Worm (Caenorhabditis elegans) whole organism, L4 larva: ENCODE data around the gene K08D10.11.

Experiments
- D1046.2 ChIP-seq: fragments of 200-800 bp; sonication (Bioruptor generic); IDR thresholded peaks from 2 replicates; pipeline ENCODE4 v1.3.6; 2022; ENCODE audit warnings: missing genetic modification characterization, missing compliant biosample characterization
- F26F4.8 ChIP-seq: fragments of 200-800 bp; sonication (Bioruptor generic); conservative IDR thresholded peaks from 2 replicates; pipeline ENCODE4 v1.3.6; 2022; ENCODE audit warnings: missing genetic modification characterization, missing compliant biosample characterization
- R02D3.7 ChIP-seq: fragments of 150-350 bp; sonication (generic microtip); optimal IDR thresholded peaks from 3 replicates; lab custom pipeline; 2014; ENCODE audit warnings: missing biosample characterization, missing genetic modification characterization
- Y48G9A.11 ChIP-seq: fragments of 200-800 bp; sonication (Bioruptor generic); IDR thresholded peaks from 2 replicates; pipeline ENCODE4 v1.3.6; 2022; ENCODE audit warnings: missing genetic modification reagents, missing genetic modification characterization, missing compliant biosample characterization
- Y5F2A.4 ChIP-seq: fragments of 200-800 bp; sonication (Bioruptor generic); optimal IDR thresholded peaks from 2 replicates; lab custom pipeline; 2018; ENCODE audit warnings: mild to moderate bottlenecking, missing genetic modification characterization, missing compliant biosample characterization
- aly-2 ChIP-seq: sonication (generic microtip); optimal IDR thresholded peaks from 2 replicates; lab custom pipeline; 2018; ENCODE audit warnings: missing biosample characterization, missing genetic modification characterization
- arid-1 ChIP-seq: fragments of 200-800 bp; sonication (Bioruptor generic); conservative IDR thresholded peaks from 2 replicates; pipeline ENCODE4 v1.3.6; 2022; ENCODE audit warnings: missing genetic modification reagents, missing genetic modification characterization, missing compliant biosample characterization
- attf-4 ChIP-seq: sonication (generic microtip); optimal IDR thresholded peaks from 3 replicates; lab custom pipeline; 2017; ENCODE audit warnings: missing biosample characterization, missing genetic modification characterization
- ceh-20 ChIP-seq: fragments of 200-800 bp; sonication (Bioruptor generic); IDR thresholded peaks from 2 replicates; pipeline ENCODE4 v1.3.6; 2022; ENCODE audit warnings: missing genetic modification reagents, missing genetic modification characterization, missing compliant biosample characterization
- ceh-28 ChIP-seq: fragments of 150-350 bp; optimal IDR thresholded peaks from 2 replicates; lab custom pipeline; 2014; ENCODE audit warnings: missing biosample characterization, missing genetic modification reagents, missing genetic modification characterization
- cey-2 ChIP-seq: sonication (generic microtip); optimal IDR thresholded peaks from 3 replicates; lab custom pipeline; 2017; ENCODE audit warnings: missing genetic modification characterization, mild to moderate bottlenecking, missing compliant biosample characterization, antibody characterized with exemption, borderline replicate concordance; ENCODE audit not compliant: insufficient read depth
- ctbp-1 ChIP-seq: fragments of 200-800 bp; sonication (Bioruptor generic); IDR thresholded peaks from 2 replicates; pipeline ENCODE4 v1.3.6; 2022; ENCODE audit warnings: missing genetic modification reagents, missing genetic modification characterization, missing compliant biosample characterization
- dmd-9 ChIP-seq: fragments of 200-800 bp; sonication (Bioruptor generic); IDR thresholded peaks from 2 replicates; pipeline ENCODE4 v1.3.6; 2022; ENCODE audit warnings: missing genetic modification reagents, missing genetic modification characterization, missing compliant biosample characterization
- dpl-1 ChIP-seq: fragments of 150-350 bp; optimal IDR thresholded peaks from 2 replicates; lab custom pipeline; 2014; ENCODE audit warnings: missing biosample characterization, missing genetic modification reagents, missing genetic modification characterization
- dve-1 ChIP-seq: sonication (generic microtip); optimal IDR thresholded peaks from 2 replicates; lab custom pipeline; 2017; ENCODE audit warnings: antibody characterized with exemption, mild to moderate bottlenecking, missing genetic modification characterization, missing compliant biosample characterization; ENCODE audit not compliant: insufficient read depth
- egl-27 ChIP-seq: sonication (generic microtip); optimal IDR thresholded peaks from 3 replicates; lab custom pipeline; 2017; ENCODE audit warnings: missing biosample characterization, missing genetic modification reagents, missing genetic modification characterization
- egl-43 ChIP-seq: fragments of 200-800 bp; sonication (Bioruptor generic); IDR thresholded peaks from 2 replicates; pipeline ENCODE4 v1.3.6; 2022; ENCODE audit warnings: missing genetic modification reagents, missing genetic modification characterization, missing compliant biosample characterization
- fkh-10 ChIP-seq: fragments of 150-350 bp; optimal IDR thresholded peaks from 2 replicates; lab custom pipeline; 2014; ENCODE audit warnings: missing biosample characterization, missing genetic modification reagents, missing genetic modification characterization
- fos-1 ChIP-seq: fragments of 150-350 bp; optimal IDR thresholded peaks from 2 replicates; lab custom pipeline; 2014; ENCODE audit warnings: missing biosample characterization, missing genetic modification characterization
- gei-8 ChIP-seq: fragments of 200-800 bp; sonication (Bioruptor generic); optimal IDR thresholded peaks from 2 replicates; lab custom pipeline; 2018; ENCODE audit warnings: mild to moderate bottlenecking, missing genetic modification characterization, missing compliant biosample characterization
- hmg-1.1 ChIP-seq: fragments of 200-800 bp; sonication (Bioruptor generic); IDR thresholded peaks from 2 replicates; pipeline ENCODE4 v1.3.6; 2022; ENCODE audit warnings: missing genetic modification reagents, missing genetic modification characterization, missing compliant biosample characterization
- jun-1 ChIP-seq: fragments of 150-350 bp; optimal IDR thresholded peaks from 2 replicates; lab custom pipeline; 2014; ENCODE audit warnings: missing biosample characterization, missing genetic modification reagents, missing genetic modification characterization
- lim-7 ChIP-seq: fragments of 200-800 bp; sonication (Bioruptor generic); IDR thresholded peaks from 2 replicates; pipeline ENCODE4 v1.3.6; 2022; ENCODE audit warnings: missing genetic modification characterization, missing compliant biosample characterization
- lin-15B ChIP-seq: fragments of 150-350 bp; sonication (generic microtip); optimal IDR thresholded peaks from 3 replicates; lab custom pipeline; 2014; ENCODE audit warnings: missing biosample characterization, missing genetic modification characterization
- lin-29 ChIP-seq: fragments of 200-800 bp; sonication (Bioruptor generic); IDR thresholded peaks from 2 replicates; pipeline ENCODE4 v1.3.6; 2022; ENCODE audit warnings: missing genetic modification reagents, missing genetic modification characterization, missing compliant biosample characterization
- madf-9 ChIP-seq: fragments of 200-800 bp; sonication (Bioruptor generic); conservative IDR thresholded peaks from 2 replicates; pipeline ENCODE4 v1.3.6; 2022; ENCODE audit warnings: missing genetic modification reagents, missing genetic modification characterization, missing compliant biosample characterization
- mep-1 ChIP-seq: fragments of 150-350 bp; sonication (generic microtip); optimal IDR thresholded peaks from 3 replicates; lab custom pipeline; 2014; ENCODE audit warnings: missing biosample characterization, missing genetic modification characterization
- mxl-2 ChIP-seq: fragments of 200-800 bp; sonication (Bioruptor generic); conservative IDR thresholded peaks from 2 replicates; pipeline ENCODE4 v1.3.6; 2022; ENCODE audit warnings: missing genetic modification reagents, missing genetic modification characterization, missing compliant biosample characterization
- nhr-102 ChIP-seq: sonication (generic microtip); optimal IDR thresholded peaks from 2 replicates; lab custom pipeline; 2016; ENCODE audit warnings: mild to moderate bottlenecking, missing genetic modification characterization, moderate library complexity, missing compliant biosample characterization
- nhr-11 ChIP-seq: fragments of 150-350 bp; optimal IDR thresholded peaks from 2 replicates; lab custom pipeline; 2014; ENCODE audit warnings: missing biosample characterization, missing genetic modification characterization
- nhr-111 ChIP-seq: fragments of 200-800 bp; sonication (Bioruptor generic); optimal IDR thresholded peaks from 2 replicates; lab custom pipeline; 2018; ENCODE audit warnings: mild to moderate bottlenecking, missing genetic modification characterization, missing compliant biosample characterization
- nhr-25 ChIP-seq: sonication (generic microtip); optimal IDR thresholded peaks from 2 replicates; lab custom pipeline; 2017; ENCODE audit warnings: missing genetic modification characterization, mild to moderate bottlenecking, missing compliant biosample characterization, antibody characterized with exemption, moderate library complexity, borderline replicate concordance; ENCODE audit not compliant: insufficient read depth
- nhr-28 ChIP-seq: fragments of 150-350 bp; optimal IDR thresholded peaks from 2 replicates; lab custom pipeline; 2014; ENCODE audit warnings: missing biosample characterization, missing genetic modification characterization
- nhr-42 ChIP-seq: fragments of 200-800 bp; sonication (Bioruptor generic); IDR thresholded peaks from 2 replicates; pipeline ENCODE4 v1.3.6; 2022; ENCODE audit warnings: missing genetic modification characterization, missing compliant biosample characterization
- nhr-48 ChIP-seq: sonication (generic microtip); optimal IDR thresholded peaks from 2 replicates; lab custom pipeline; 2016; ENCODE audit warnings: mild to moderate bottlenecking, missing genetic modification characterization, missing compliant biosample characterization
- nhr-77 ChIP-seq: fragments of 150-350 bp; optimal IDR thresholded peaks from 2 replicates; lab custom pipeline; 2014; ENCODE audit warnings: missing biosample characterization, missing genetic modification characterization
- pha-4 ChIP-seq, 2 experiments: fragments of 150-350 bp in 1 of 2; fragments of 200-800 bp in 1 of 2; sonication (Bioruptor generic) in 1 of 2; IDR thresholded peaks in 1 of 2; optimal IDR thresholded peaks in 1 of 2; 2 replicates each; pipeline versions ENCODE4 v1.3.6 to Lab custom; 2014 to 2022; ENCODE audit warnings: missing genetic modification characterization in 2 of 2, missing genetic modification reagents in 2 of 2, missing biosample characterization in 1 of 2, missing compliant biosample characterization in 1 of 2
- pqm-1 ChIP-seq: sonication (generic microtip); optimal IDR thresholded peaks from 2 replicates; lab custom pipeline; 2017; ENCODE audit warnings: missing biosample characterization, missing genetic modification characterization
- snpc-4 ChIP-seq: fragments of 150-350 bp; optimal IDR thresholded peaks from 2 replicates; lab custom pipeline; 2014; ENCODE audit warnings: missing biosample characterization, missing genetic modification characterization
- spr-1 ChIP-seq: sonication (generic microtip); optimal IDR thresholded peaks from 2 replicates; lab custom pipeline; 2016; ENCODE audit warnings: mild to moderate bottlenecking, missing genetic modification characterization, missing compliant biosample characterization
- spr-3 ChIP-seq: fragments of 200-800 bp; sonication (Bioruptor generic); optimal IDR thresholded peaks from 2 replicates; lab custom pipeline; 2018; ENCODE audit warnings: mild to moderate bottlenecking, missing genetic modification characterization, missing compliant biosample characterization
- tag-97 ChIP-seq: fragments of 200-800 bp; sonication (Bioruptor generic); IDR thresholded peaks from 2 replicates; pipeline ENCODE4 v1.3.6; 2022; ENCODE audit warnings: missing genetic modification characterization, missing compliant biosample characterization
- tra-1 ChIP-seq: fragments of 200-800 bp; sonication (Bioruptor generic); IDR thresholded peaks from 2 replicates; pipeline ENCODE4 v1.3.6; 2022; ENCODE audit warnings: missing genetic modification reagents, missing genetic modification characterization, missing compliant biosample characterization
- unc-39 ChIP-seq: sonication (generic microtip); optimal IDR thresholded peaks from 2 replicates; lab custom pipeline; 2017; ENCODE audit warnings: missing biosample characterization, missing genetic modification characterization
- vab-7 ChIP-seq: fragments of 200-800 bp; sonication (Bioruptor generic); IDR thresholded peaks from 2 replicates; pipeline ENCODE4 v1.3.6; 2022; ENCODE audit warnings: missing genetic modification reagents, missing genetic modification characterization, missing compliant biosample characterization
- zag-1 ChIP-seq: fragments of 150-350 bp; optimal IDR thresholded peaks from 2 replicates; lab custom pipeline; 2014; ENCODE audit warnings: missing biosample characterization, missing genetic modification characterization
- zfp-3 ChIP-seq: fragments of 200-800 bp; sonication (Bioruptor generic); conservative IDR thresholded peaks from 2 replicates; pipeline ENCODE4 v1.3.6; 2022; ENCODE audit warnings: missing genetic modification reagents, missing genetic modification characterization, missing compliant biosample characterization
- zip-11 ChIP-seq: fragments of 200-800 bp; sonication (Bioruptor generic); IDR thresholded peaks from 2 replicates; pipeline ENCODE4 v1.3.6; 2022; ENCODE audit warnings: missing genetic modification characterization, missing compliant biosample characterization
- zip-2 ChIP-seq: fragments of 150-350 bp; optimal IDR thresholded peaks from 2 replicates; lab custom pipeline; 2014; ENCODE audit warnings: missing biosample characterization, missing genetic modification characterization

Gene K08D10.11

ce11 chrIV:4172242-4172641, 13.8 kb downstream of the K08D10.11 start:
- TF ChIP-seq egl-27 (tag; lab: Kevin White, UChicago) (no peak), attf-4 (tag; lab: Kevin White, UChicago) (no peak), spr-1 (tag; lab: Kevin White, UChicago) (no peak), fkh-10 (GFP tag; lab: Kevin White, UChicago) (no peak), unc-39 (tag; lab: Kevin White, UChicago) (no peak), R02D3.7 (no peak), hmg-1.1 (GFP tag; lab: Robert Waterston, UW) (no peak), tra-1 (no peak), ceh-28 (tag; lab: Kevin White, UChicago) (peak; percentile 52), dpl-1 (GFP tag; lab: Kevin White, UChicago) (no peak), lim-7 (GFP tag; lab: Robert Waterston, UW) (0 out of 2 replicates have a peak, but pooled peaks have one; percentile 28), ceh-20 (GFP tag; lab: Robert Waterston, UW) (no peak), D1046.2 (no peak), nhr-48 (tag; lab: Kevin White, UChicago) (no peak), nhr-102 (no peak)
- TF ChIP-seq, all 104 proteins: peak for 2

ce11 chrIV:4171531-4172163, 14.4 kb downstream of the K08D10.11 start, which contains the start of the genes K08D10.13 and rnp-2:
K08D10.13 (minus strand) TSS chrIV:4171581.
rnp-2 (plus strand) TSS chrIV:4172076.
- no peak for TF ChIP-seq zfp-3 (GFP tag; lab: Robert Waterston, UW)
- no peak for TF ChIP-seq nhr-77 (tag; lab: Kevin White, UChicago)
- no peak for TF ChIP-seq nhr-111 (GFP tag; lab: Kevin White, UChicago)
- no peak for TF ChIP-seq pha-4 (GFP tag; IDR thresholded peaks at IDR 0.05; lab: Robert Waterston, UW)
- TF ChIP-seq pha-4 (tag; optimal IDR thresholded peaks at IDR 0.05; lab: Kevin White, UChicago): no peak
- TF ChIP-seq egl-43 (GFP tag; lab: Robert Waterston, UW): no peak
- TF ChIP-seq dve-1 (tag; lab: Kevin White, UChicago): no peak
- TF ChIP-seq jun-1 (tag; lab: Kevin White, UChicago): no peak
- no peak for TF ChIP-seq aly-2 (tag; lab: Kevin White, UChicago)
- TF ChIP-seq tag-97 (GFP tag; lab: Robert Waterston, UW): no peak
- TF ChIP-seq zag-1 (tag; lab: Kevin White, UChicago): no peak
- no peak for TF ChIP-seq lin-15B
- TF ChIP-seq spr-3 (GFP tag; lab: Kevin White, UChicago): no peak
- TF ChIP-seq madf-9: no peak
- TF ChIP-seq zip-11 (GFP tag; lab: Robert Waterston, UW): no peak
- TF ChIP-seq Y48G9A.11: no peak; the same call in 1 of the 2 replicates
- TF ChIP-seq snpc-4 (tag; lab: Kevin White, UChicago): no peak
- peak; percentile 9 for TF ChIP-seq nhr-28 (tag; lab: Kevin White, UChicago)
- no peak for TF ChIP-seq vab-7 (GFP tag; lab: Robert Waterston, UW)
- no peak for TF ChIP-seq lin-29
- TF ChIP-seq ceh-28 (tag; lab: Kevin White, UChicago): no peak
- TF ChIP-seq nhr-25 (tag; lab: Kevin White, UChicago): no peak
- no peak for TF ChIP-seq arid-1
- no peak for TF ChIP-seq mep-1 (tag; lab: Kevin White, UChicago)
- no peak for TF ChIP-seq gei-8 (GFP tag; lab: Kevin White, UChicago)
- no peak for TF ChIP-seq ceh-20 (GFP tag; lab: Robert Waterston, UW)
- no peak for TF ChIP-seq zip-2 (tag; lab: Kevin White, UChicago)
- TF ChIP-seq mxl-2: no peak
- no peak for TF ChIP-seq nhr-11 (tag; lab: Kevin White, UChicago)
- TF ChIP-seq F26F4.8 (GFP tag; lab: Robert Waterston, UW): no peak
- no peak for TF ChIP-seq pqm-1
- TF ChIP-seq Y5F2A.4 (GFP tag; lab: Kevin White, UChicago): no peak
- no peak for TF ChIP-seq fos-1 (tag; lab: Kevin White, UChicago)
- no peak for TF ChIP-seq dmd-9 (GFP tag; lab: Robert Waterston, UW)
- no peak for TF ChIP-seq nhr-102
- no peak for TF ChIP-seq cey-2 (tag; lab: Kevin White, UChicago)
- TF ChIP-seq ctbp-1 (GFP tag; lab: Robert Waterston, UW): no peak
- no peak for TF ChIP-seq attf-4 (tag; lab: Kevin White, UChicago)
- TF ChIP-seq hmg-1.1 (GFP tag; lab: Robert Waterston, UW): no peak
- TF ChIP-seq nhr-42: no peak
